Fruit fly (Drosophila melanogaster): ENCODE results near the gene CG31735.

The CG31735 gene

dm6 chr2L:15912901-15913673, 17.8 kb downstream of the CG31735 start:
- TF ChIP-seq lola (GFP tag; optimal IDR thresholded peaks at IDR 0.05) (no peak), Sp1 (GFP tag; optimal IDR thresholded peaks at IDR 0.05) (peak; percentile 65), Mio (GFP tag; optimal IDR thresholded peaks at IDR 0.05) (no peak), OdsH (GFP tag; optimal IDR thresholded peaks at IDR 0.05) (no peak), psq (GFP tag; optimal IDR thresholded peaks at IDR 0.05) (peak; percentile 56), pan (optimal IDR thresholded peaks at IDR 0.05) (no peak), fru (GFP tag; optimal IDR thresholded peaks at IDR 0.05) (no peak), N (GFP tag; optimal IDR thresholded peaks at IDR 0.05) (no peak), Hr83 (GFP tag; optimal IDR thresholded peaks at IDR 0.05; ENCODE audit: poor library complexity, severe bottlenecking) (peak; percentile 87), dmrt93B (GFP tag; optimal IDR thresholded peaks at IDR 0.05) (peak; percentile 47), CG32264 (GFP tag; optimal IDR thresholded peaks at IDR 0.05) (no peak), brk (GFP tag; optimal IDR thresholded peaks at IDR 0.05) (no peak), jim (GFP tag; optimal IDR thresholded peaks at IDR 0.05) (no peak), woc (GFP tag; optimal IDR thresholded peaks at IDR 0.05) (no peak), Dif (GFP tag; optimal IDR thresholded peaks at IDR 0.05; ENCODE audit: partially characterized antibody) (peak; percentile 15), Hnf4 (GFP tag; optimal IDR thresholded peaks at IDR 0.05) (peak; percentile 51), GATAd (GFP tag; optimal IDR thresholded peaks at IDR 0.05) (no peak), CrebA (GFP tag; optimal IDR thresholded peaks at IDR 0.05; ENCODE audit: borderline replicate concordance) (no peak), br (GFP tag; optimal IDR thresholded peaks at IDR 0.05) (no peak), dsf (GFP tag; optimal IDR thresholded peaks at IDR 0.05; ENCODE audit: borderline replicate concordance) (no peak), h (GFP tag; optimal IDR thresholded peaks at IDR 0.05) (peak; percentile 72), foxo (GFP tag; optimal IDR thresholded peaks at IDR 0.05) (peak in 1 of 2 experiments; percentile 40), ey (GFP tag; optimal IDR thresholded peaks at IDR 0.05) (no peak), Abd-B (GFP tag; optimal IDR thresholded peaks at IDR 0.05) (no peak), CG9705 (GFP tag; optimal IDR thresholded peaks at IDR 0.05) (peak; percentile 1), dl (GFP tag; optimal IDR thresholded peaks at IDR 0.05; ENCODE audit: insufficient read depth in 1 of 2, partially characterized antibody in 2 of 2) (peak; percentile 35 to 46), rgr (GFP tag; optimal IDR thresholded peaks at IDR 0.05) (peak; percentile 1), HLH106 (tag; optimal IDR thresholded peaks at IDR 0.05) (peak; percentile 65), tai (GFP tag; optimal IDR thresholded peaks at IDR 0.05) (peak; percentile 56), Hr78 (GFP tag; optimal IDR thresholded peaks at IDR 0.05) (no peak), usp (GFP tag; optimal IDR thresholded peaks at IDR 0.05) (no peak), Dfd (GFP tag; optimal IDR thresholded peaks at IDR 0.05) (no peak), sv (GFP tag; optimal IDR thresholded peaks at IDR 0.05) (no peak), Vsx2 (GFP tag; optimal IDR thresholded peaks at IDR 0.05; ENCODE audit: partially characterized antibody) (no peak), Rel (GFP tag; optimal IDR thresholded peaks at IDR 0.05) (no peak), Rel (tag; optimal IDR thresholded peaks at IDR 0.05) (peak; percentile 80), Jra (GFP tag; optimal IDR thresholded peaks at IDR 0.05) (no peak), Myc (optimal IDR thresholded peaks at IDR 0.05) (no peak), sage (GFP tag; optimal IDR thresholded peaks at IDR 0.05) (no peak)

dm6 chr2L:15913674-15914037, 18.4 kb downstream of the CG31735 start:
- peak; percentile 58 for TF ChIP-seq CrebA (GFP tag; optimal IDR thresholded peaks at IDR 0.05; ENCODE audit: borderline replicate concordance)
- TF ChIP-seq N (GFP tag; optimal IDR thresholded peaks at IDR 0.05), result no peak
- peak; percentile 9 for TF ChIP-seq h (GFP tag; optimal IDR thresholded peaks at IDR 0.05)
- peak; percentile 77 for TF ChIP-seq Jra (GFP tag; optimal IDR thresholded peaks at IDR 0.05)
- no peak for TF ChIP-seq lola (GFP tag; optimal IDR thresholded peaks at IDR 0.05)
- peak; percentile 73 for TF ChIP-seq Rel (GFP tag; optimal IDR thresholded peaks at IDR 0.05)
- TF ChIP-seq Rel (tag; optimal IDR thresholded peaks at IDR 0.05), result no peak
- no peak for TF ChIP-seq CG32264 (GFP tag; optimal IDR thresholded peaks at IDR 0.05)
- TF ChIP-seq br (GFP tag; optimal IDR thresholded peaks at IDR 0.05), result peak; percentile 52
- TF ChIP-seq dmrt93B (GFP tag; optimal IDR thresholded peaks at IDR 0.05), result no peak
